Worm (Caenorhabditis elegans) whole organism, L3 larva: ENCODE data around the gene F15A4.10.

ENCODE experiments used
- R02D3.7 ChIP-seq: fragments of 150-350 bp; optimal IDR thresholded peaks from 2 replicates; lab custom pipeline; 2014; ENCODE audit warnings: missing biosample characterization, missing genetic modification characterization
- ZK546.5 ChIP-seq: sonication (generic microtip); optimal IDR thresholded peaks from 2 replicates; lab custom pipeline; 2017; ENCODE audit warnings: missing biosample characterization, missing genetic modification characterization
- aly-2 ChIP-seq: fragments of 150-350 bp; optimal IDR thresholded peaks from 2 replicates; lab custom pipeline; 2014; ENCODE audit warnings: missing biosample characterization, missing genetic modification characterization
- ama-1 ChIP-seq: fragments of 150-350 bp; optimal IDR thresholded peaks from 2 replicates; lab custom pipeline; 2018
- ceh-16 ChIP-seq: sonication (generic microtip); optimal IDR thresholded peaks from 2 replicates; lab custom pipeline; 2017; ENCODE audit warnings: missing biosample characterization, missing genetic modification characterization
- ceh-28 ChIP-seq: fragments of 150-350 bp; optimal IDR thresholded peaks from 2 replicates; lab custom pipeline; 2014; ENCODE audit warnings: missing biosample characterization, missing genetic modification reagents, missing genetic modification characterization
- ceh-82 ChIP-seq: fragments of 150-350 bp; optimal IDR thresholded peaks from 2 replicates; lab custom pipeline; 2014; ENCODE audit warnings: missing biosample characterization, missing genetic modification characterization
- ceh-9 ChIP-seq: sonication (generic microtip); optimal IDR thresholded peaks from 2 replicates; lab custom pipeline; 2018; ENCODE audit warnings: missing biosample characterization, missing genetic modification characterization
- daf-12 ChIP-seq: fragments of 150-350 bp; optimal IDR thresholded peaks from 2 replicates; lab custom pipeline; 2014; ENCODE audit warnings: missing biosample characterization, missing genetic modification reagents, missing genetic modification characterization
- egl-27 ChIP-seq: sonication (generic microtip); optimal IDR thresholded peaks from 4 replicates; lab custom pipeline; 2017; ENCODE audit warnings: missing biosample characterization, missing genetic modification reagents, missing genetic modification characterization
- egl-5 ChIP-seq: fragments of 150-350 bp; optimal IDR thresholded peaks from 2 replicates; lab custom pipeline; 2017; ENCODE audit warnings: missing biosample characterization, missing genetic modification reagents, missing genetic modification characterization, inconsistent platforms
- elt-1 ChIP-seq: fragments of 150-350 bp; optimal IDR thresholded peaks from 2 replicates; lab custom pipeline; 2014; ENCODE audit warnings: missing biosample characterization, missing genetic modification characterization
- elt-2 ChIP-seq: sonication (generic microtip); optimal IDR thresholded peaks from 2 replicates; lab custom pipeline; 2016; ENCODE audit warnings: missing genetic modification reagents, mild to moderate bottlenecking, missing genetic modification characterization, missing compliant biosample characterization
- eor-1 ChIP-seq, 2 experiments: fragments of 150-350 bp; optimal IDR thresholded peaks; 2 replicates each; lab custom pipeline; 2014 to 2018; ENCODE audit warnings: missing biosample characterization in 2 of 2, missing genetic modification characterization in 2 of 2
- fos-1 ChIP-seq: fragments of 150-350 bp; optimal IDR thresholded peaks from 2 replicates; lab custom pipeline; 2014; ENCODE audit warnings: missing biosample characterization, missing genetic modification characterization
- lin-15B ChIP-seq: fragments of 150-350 bp; optimal IDR thresholded peaks from 2 replicates; lab custom pipeline; 2014; ENCODE audit warnings: missing biosample characterization, missing genetic modification characterization
- lin-39 ChIP-seq: fragments of 150-350 bp; optimal IDR thresholded peaks from 2 replicates; lab custom pipeline; 2018; ENCODE audit warnings: missing biosample characterization, missing genetic modification reagents, missing genetic modification characterization
- lsy-12 ChIP-seq: sonication (generic microtip); optimal IDR thresholded peaks from 2 replicates; lab custom pipeline; 2016; ENCODE audit warnings: mild to moderate bottlenecking, missing genetic modification characterization, missing compliant biosample characterization
- mml-1 ChIP-seq: fragments of 150-350 bp; sonication (generic microtip); optimal IDR thresholded peaks from 3 replicates; lab custom pipeline; 2014; ENCODE audit warnings: missing biosample characterization, missing genetic modification characterization
- nfya-1 ChIP-seq: sonication (generic microtip); optimal IDR thresholded peaks from 2 replicates; lab custom pipeline; 2017; ENCODE audit warnings: missing genetic modification characterization, mild to moderate bottlenecking, missing compliant biosample characterization, antibody characterized with exemption, moderate library complexity; ENCODE audit not compliant: insufficient read depth
- nhr-11 ChIP-seq: fragments of 150-350 bp; optimal IDR thresholded peaks from 2 replicates; lab custom pipeline; 2014; ENCODE audit warnings: missing biosample characterization, missing genetic modification characterization
- nhr-12 ChIP-seq: fragments of 150-350 bp; optimal IDR thresholded peaks from 2 replicates; lab custom pipeline; 2014; ENCODE audit warnings: missing biosample characterization, missing genetic modification characterization
- nhr-237 ChIP-seq: fragments of 150-350 bp; optimal IDR thresholded peaks from 2 replicates; lab custom pipeline; 2014; ENCODE audit warnings: missing biosample characterization, missing genetic modification characterization
- nhr-25 ChIP-seq: sonication (generic microtip); optimal IDR thresholded peaks from 2 replicates; lab custom pipeline; 2017; ENCODE audit warnings: missing biosample characterization, missing genetic modification characterization
- nhr-43 ChIP-seq: sonication (generic microtip); optimal IDR thresholded peaks from 2 replicates; lab custom pipeline; 2016; ENCODE audit warnings: mild to moderate bottlenecking, missing genetic modification characterization, missing compliant biosample characterization; ENCODE audit not compliant: poor library complexity, severe bottlenecking
- nhr-67 ChIP-seq: fragments of 150-350 bp; optimal IDR thresholded peaks from 2 replicates; lab custom pipeline; 2014; ENCODE audit warnings: missing biosample characterization, missing genetic modification characterization
- nhr-76 ChIP-seq: fragments of 150-350 bp; sonication (generic microtip); optimal IDR thresholded peaks from 5 replicates; lab custom pipeline; 2014; ENCODE audit warnings: missing biosample characterization, missing genetic modification characterization
- nhr-77 ChIP-seq: fragments of 150-350 bp; optimal IDR thresholded peaks from 2 replicates; lab custom pipeline; 2014; ENCODE audit warnings: missing biosample characterization, missing genetic modification characterization
- sea-2 ChIP-seq: fragments of 150-350 bp; sonication (generic microtip); optimal IDR thresholded peaks from 4 replicates; lab custom pipeline; 2014; ENCODE audit warnings: missing biosample characterization, missing genetic modification reagents, missing genetic modification characterization
- skn-1 ChIP-seq: fragments of 150-350 bp; optimal IDR thresholded peaks from 2 replicates; lab custom pipeline; 2014; ENCODE audit warnings: missing biosample characterization, missing genetic modification characterization
- snpc-4 ChIP-seq: fragments of 150-350 bp; optimal IDR thresholded peaks from 2 replicates; lab custom pipeline; 2014; ENCODE audit warnings: missing biosample characterization, missing genetic modification characterization
- tbx-2 ChIP-seq: sonication (generic microtip); optimal IDR thresholded peaks from 2 replicates; lab custom pipeline; 2016; ENCODE audit warnings: mild to moderate bottlenecking, missing genetic modification characterization, missing compliant biosample characterization
- unc-62 ChIP-seq: fragments of 150-350 bp; sonication (generic microtip); optimal IDR thresholded peaks from 4 replicates; lab custom pipeline; 2014; ENCODE audit warnings: missing biosample characterization, missing genetic modification reagents, missing genetic modification characterization

F15A4.10 gene

DNA sequence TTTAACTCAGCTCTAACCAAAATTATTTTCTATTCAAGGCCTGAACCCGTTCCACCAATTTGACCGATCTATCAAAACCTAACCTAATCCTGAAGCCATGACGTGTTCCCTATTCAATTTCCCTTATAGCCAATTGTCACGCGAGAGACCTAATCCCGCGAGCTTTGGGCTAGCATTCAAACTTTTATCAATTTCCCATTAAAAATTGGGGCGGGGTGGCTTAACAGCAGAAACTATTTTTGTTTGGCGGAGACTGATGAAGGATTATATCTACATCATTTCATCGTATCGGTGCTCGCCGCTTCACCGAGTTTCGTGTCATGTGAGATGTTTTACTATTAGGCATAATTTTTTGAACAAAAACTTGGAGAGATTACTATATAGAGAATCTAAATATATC lies 3.9 kb upstream of the F15A4.10 start:
- TF ChIP-seq ceh-82: no peak
- no peak for TF ChIP-seq egl-5 (tag; lab: Kevin White, UChicago)

DNA sequence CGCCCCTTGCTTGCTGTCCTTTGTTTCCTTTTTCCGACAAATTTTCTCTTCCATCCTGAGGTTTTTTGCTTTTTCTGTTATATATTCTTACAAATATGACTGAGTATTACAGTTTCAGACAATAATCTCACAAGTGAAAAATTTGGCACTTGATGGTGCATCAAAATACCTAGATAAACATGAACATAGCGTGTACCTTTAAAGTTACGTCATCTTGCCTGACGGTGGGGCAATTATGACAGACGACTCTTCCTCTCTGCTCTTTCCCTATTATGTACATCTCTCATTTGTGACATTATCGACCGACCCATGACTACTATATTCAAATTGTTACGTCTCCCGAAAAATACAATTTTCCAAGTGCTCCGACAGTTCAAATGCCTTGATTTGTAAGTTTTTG lies 2.3 kb downstream of the F15A4.10 start, which contains the start of gene fbxb-102:
TSS of gene fbxb-102 (plus strand) at position 301 of the 400 bp plus-strand sequence.
- TF ChIP-seq ceh-9 (tag; lab: Kevin White, UChicago): no peak
- no peak for TF ChIP-seq nhr-11 (tag; lab: Kevin White, UChicago)
- TF ChIP-seq nhr-25: no peak
- no peak for TF ChIP-seq egl-27 (tag; lab: Kevin White, UChicago)
- no peak for TF ChIP-seq elt-1 (tag; lab: Kevin White, UChicago)
- TF ChIP-seq ceh-28 (tag; lab: Kevin White, UChicago): no peak
- TF ChIP-seq R02D3.7 (tag; lab: Kevin White, UChicago): no peak
- TF ChIP-seq nfya-1 (tag; lab: Kevin White, UChicago): no peak
- TF ChIP-seq ama-1: no peak
- TF ChIP-seq lin-15B (tag; lab: Kevin White, UChicago): no peak
- no peak for TF ChIP-seq nhr-237 (tag; lab: Kevin White, UChicago)
- no peak for TF ChIP-seq daf-12 (tag; lab: Kevin White, UChicago)
- TF ChIP-seq ZK546.5: no peak
- TF ChIP-seq snpc-4 (tag; lab: Kevin White, UChicago): no peak
- TF ChIP-seq ceh-16 (tag; lab: Kevin White, UChicago): no peak

DNA sequence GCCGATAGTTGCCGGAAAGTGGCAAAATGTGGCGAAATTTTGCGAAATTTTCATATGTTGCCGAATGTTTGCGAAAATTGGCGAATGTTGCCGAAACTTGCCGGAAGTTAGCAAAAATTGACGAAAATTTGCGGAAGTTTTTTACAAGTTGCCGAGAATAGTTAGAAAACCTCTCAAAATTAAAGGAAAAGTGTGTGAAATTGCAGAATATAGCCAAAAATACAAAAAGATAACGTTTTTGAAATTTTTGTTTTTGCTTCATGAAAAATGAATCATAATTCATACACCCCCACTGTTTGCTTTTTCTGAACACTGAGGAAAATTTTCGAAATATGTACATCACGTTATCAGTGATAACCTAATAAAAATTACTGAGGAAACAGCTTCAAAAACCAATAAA lies 3.3 kb downstream of the F15A4.10 start:
- TF ChIP-seq ZK546.5 (no peak), nhr-237 (tag; lab: Kevin White, UChicago) (no peak), ceh-28 (tag; lab: Kevin White, UChicago) (no peak), tbx-2 (no peak), nhr-67 (no peak), snpc-4 (tag; lab: Kevin White, UChicago) (no peak), nhr-11 (tag; lab: Kevin White, UChicago) (no peak), skn-1 (tag; lab: Kevin White, UChicago) (no peak), aly-2 (tag; lab: Kevin White, UChicago) (no peak), lin-39 (tag; lab: Kevin White, UChicago) (no peak), nhr-76 (tag; lab: Kevin White, UChicago) (no peak), mml-1 (tag; lab: Kevin White, UChicago) (no peak), nhr-25 (no peak), fos-1 (no peak), nhr-77 (no peak), eor-1 (tag; optimal IDR thresholded peaks at IDR 0.05; lab: Kevin White, UChicago) (no peak), unc-62 (no peak), elt-2 (no peak), nhr-12 (tag; lab: Kevin White, UChicago) (no peak)

DNA sequence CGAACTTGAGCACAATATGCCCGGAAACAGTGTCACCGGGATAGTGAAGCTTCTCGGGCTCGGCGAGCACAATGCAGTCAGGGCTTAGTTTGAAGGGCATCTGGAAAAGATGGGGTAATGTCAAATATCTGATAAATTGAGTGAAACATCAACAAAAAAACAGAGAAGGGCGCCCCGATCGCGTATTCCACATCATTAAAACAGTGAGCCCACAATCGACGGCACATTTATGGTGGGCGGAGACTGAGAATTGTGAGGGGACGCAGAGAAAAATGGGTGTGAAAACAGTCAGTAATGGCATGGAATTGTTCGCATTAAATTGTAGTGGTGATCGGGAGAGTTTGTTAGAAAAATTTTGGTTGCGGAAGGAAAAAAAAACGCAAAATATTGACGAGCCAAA lies 4.1 kb downstream of the F15A4.10 start, which contains the start of gene arrd-9:
TSS of gene arrd-9 (minus strand) at position 101 of the 400 bp plus-strand sequence.
- TF ChIP-seq lsy-12 (tag; lab: Kevin White, UChicago): no peak
- no peak for TF ChIP-seq ama-1
- TF ChIP-seq lin-15B (tag; lab: Kevin White, UChicago): no peak
- no peak for TF ChIP-seq snpc-4 (tag; lab: Kevin White, UChicago)
- TF ChIP-seq R02D3.7 (tag; lab: Kevin White, UChicago): no peak
- TF ChIP-seq sea-2 (GFP tag; lab: Kevin White, UChicago): no peak
- no peak for TF ChIP-seq nhr-76 (tag; lab: Kevin White, UChicago)
- TF ChIP-seq nhr-43 (tag; lab: Kevin White, UChicago): no peak
- TF ChIP-seq lin-39 (tag; lab: Kevin White, UChicago): no peak

DNA sequence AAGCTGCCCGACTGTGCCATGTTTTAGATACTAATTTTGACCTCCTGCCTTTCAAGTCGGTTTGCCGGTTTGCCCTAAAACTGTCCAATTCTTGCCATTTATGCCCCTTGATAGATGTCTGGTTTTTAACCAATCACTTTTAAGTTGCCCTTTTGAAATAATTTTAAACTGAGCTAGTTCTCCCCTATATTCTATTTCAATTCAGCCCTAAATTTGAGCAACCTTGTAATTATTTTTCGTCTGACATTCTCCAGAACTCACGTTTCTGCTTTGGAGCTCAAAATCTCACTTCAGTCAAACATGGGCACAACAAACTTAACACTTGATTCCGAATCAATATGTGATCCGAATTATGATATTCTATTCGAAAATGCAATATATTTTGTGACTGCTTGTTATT lies 11.6 kb downstream of the F15A4.10 start, which contains the start of gene srg-17:
TSS of gene srg-17 (plus strand) at position 301 of the 400 bp plus-strand sequence.
- TF ChIP-seq nfya-1 (tag; lab: Kevin White, UChicago) (no peak), snpc-4 (tag; lab: Kevin White, UChicago) (no peak)
